Fruit fly (Drosophila melanogaster): ENCODE data around the gene Roc1a.

Roc1a gene

dm6 chrX:686437-686972, 39.4 kb downstream of the Roc1a start, which contains the start of gene sdk (continued):
- TF ChIP-seq bab2 (GFP tag; optimal IDR thresholded peaks at IDR 0.05) (peak; percentile 89), croc (GFP tag; conservative IDR thresholded peaks at IDR 0.05) (peak; percentile 90), sc (optimal IDR thresholded peaks at IDR 0.05) (no peak), sc (GFP tag; optimal IDR thresholded peaks at IDR 0.05) (peak; percentile 86), CG6254 (GFP tag; optimal IDR thresholded peaks at IDR 0.05) (peak; percentile 85), z (GFP tag; IDR thresholded peaks at IDR 0.05) (peak; percentile 98), pfk (GFP tag; optimal IDR thresholded peaks at IDR 0.05) (peak; percentile 39), pho (GFP tag; optimal IDR thresholded peaks at IDR 0.05) (peak; percentile 91), dan (GFP tag; IDR thresholded peaks at IDR 0.05) (peak; percentile 74), CG11247 (GFP tag; IDR thresholded peaks at IDR 0.05) (peak; percentile 73), H2.0 (GFP tag; IDR thresholded peaks at IDR 0.05) (peak; percentile 67), CG17802 (tag; optimal IDR thresholded peaks at IDR 0.05) (peak; percentile 20), CG11560 (tag; IDR thresholded peaks at IDR 0.05) (peak; percentile 74), Atf-2 (GFP tag; optimal IDR thresholded peaks at IDR 0.05) (peak; percentile 94), Ets97D (GFP tag; optimal IDR thresholded peaks at IDR 0.05) (peak; percentile 73), CG32767 (GFP tag; IDR thresholded peaks at IDR 0.05) (peak; percentile 89), CG8944 (GFP tag; optimal IDR thresholded peaks at IDR 0.05) (peak; percentile 93), CG1832 (GFP tag; optimal IDR thresholded peaks at IDR 0.05) (no peak), CG2678 (tag; optimal IDR thresholded peaks at IDR 0.05) (peak; percentile 94), fd96Cb (tag; optimal IDR thresholded peaks at IDR 0.05) (peak; percentile 87), CG11695 (GFP tag; IDR thresholded peaks at IDR 0.05) (peak; percentile 92), otp (GFP tag; IDR thresholded peaks at IDR 0.05) (peak; percentile 81), CG17328 (GFP tag; IDR thresholded peaks at IDR 0.05) (peak; percentile 85), CG14860 (GFP tag; IDR thresholded peaks at IDR 0.05; ENCODE audit: partially characterized antibody) (peak; percentile 79), CG14014 (GFP tag; IDR thresholded peaks at IDR 0.05) (peak; percentile 82), Camta (GFP tag; optimal IDR thresholded peaks at IDR 0.05) (peak; percentile 92), abd-A (tag; optimal IDR thresholded peaks at IDR 0.05) (peak; percentile 60), sim (GFP tag; IDR thresholded peaks at IDR 0.05) (peak; percentile 64; the same call in 1 of the 2 replicates), CG15073 (GFP tag; optimal IDR thresholded peaks at IDR 0.05) (peak; percentile 65), nau (GFP tag; optimal IDR thresholded peaks at IDR 0.05) (peak; percentile 93), gem (tag; optimal IDR thresholded peaks at IDR 0.05) (peak; percentile 93), sens (GFP tag) (peak; percentile 99), gt (GFP tag; IDR thresholded peaks at IDR 0.05) (peak; percentile 58), Abd-B (GFP tag; optimal IDR thresholded peaks at IDR 0.05) (peak; percentile 84), slou (GFP tag; optimal IDR thresholded peaks at IDR 0.05) (peak; percentile 56), lab (GFP tag; optimal IDR thresholded peaks at IDR 0.05) (peak; percentile 94), CHES-1-like (GFP tag; optimal IDR thresholded peaks at IDR 0.05) (peak; percentile 95), hbn (GFP tag; IDR thresholded peaks at IDR 0.05; ENCODE audit: partially characterized antibody) (peak; percentile 36), row (GFP tag; IDR thresholded peaks at IDR 0.05) (peak; percentile 98), CG14965 (GFP tag; optimal IDR thresholded peaks at IDR 0.05; ENCODE audit: borderline replicate concordance) (peak; percentile 68), CG12104 (GFP tag; optimal IDR thresholded peaks at IDR 0.05) (peak; percentile 83), br (optimal IDR thresholded peaks at IDR 0.05) (no peak), Hand (GFP tag; optimal IDR thresholded peaks at IDR 0.05) (peak; percentile 86), CG10431 (GFP tag; optimal IDR thresholded peaks at IDR 0.05) (peak; percentile 98), ewg (GFP tag; optimal IDR thresholded peaks at IDR 0.05) (peak; percentile 90), chinmo (GFP tag; IDR thresholded peaks at IDR 0.05; ENCODE audit: partially characterized antibody) (peak; percentile 82; the same call in 2 of the 4 replicates), Bteb2 (GFP tag; optimal IDR thresholded peaks at IDR 0.05) (peak; percentile 87), Mrtf (GFP tag; IDR thresholded peaks at IDR 0.05) (peak; percentile 78; the same call in 2 of the 3 replicates), NK7.1 (GFP tag; optimal IDR thresholded peaks at IDR 0.05) (peak; percentile 90), CG6654 (GFP tag; optimal IDR thresholded peaks at IDR 0.05) (peak; percentile 67), tgo (GFP tag; IDR thresholded peaks at IDR 0.05) (peak; percentile 87)
